Fruit fly (Drosophila melanogaster) whole organism, adult: ENCODE data around the gene ida.

ENCODE experiments used
- CG11617 ChIP-seq: fragments of 200-800 bp; sonication (Bioruptor generic); optimal IDR thresholded peaks from 2 replicates; lab custom pipeline; 2017; ENCODE audit warnings: mild to moderate bottlenecking, missing biosample characterization, missing genetic modification reagents, missing genetic modification characterization
- CG12768 ChIP-seq: fragments of 200-800 bp; sonication (Bioruptor generic); optimal IDR thresholded peaks from 2 replicates; lab custom pipeline; 2017; ENCODE audit warnings: missing biosample characterization, missing genetic modification characterization, mild to moderate bottlenecking, moderate library complexity, missing genetic modification reagents
- CG14711 ChIP-seq: fragments of 200-800 bp; sonication (Bioruptor generic); optimal IDR thresholded peaks from 2 replicates; lab custom pipeline; 2018; ENCODE audit warnings: missing biosample characterization, mild to moderate bottlenecking, missing genetic modification characterization, moderate library complexity
- CG1620 ChIP-seq: fragments of 200-800 bp; sonication (Bioruptor generic); optimal IDR thresholded peaks from 2 replicates; lab custom pipeline; 2016; ENCODE audit warnings: missing biosample characterization, missing genetic modification characterization
- CG33017 ChIP-seq: fragments of 200-800 bp; sonication (Bioruptor generic); optimal IDR thresholded peaks from 2 replicates; lab custom pipeline; 2018; ENCODE audit warnings: missing biosample characterization, mild to moderate bottlenecking, missing genetic modification characterization, moderate library complexity
- CG5204 ChIP-seq: fragments of 200-800 bp; sonication (Bioruptor generic); optimal IDR thresholded peaks from 2 replicates; lab custom pipeline; 2016; ENCODE audit warnings: missing biosample characterization, missing genetic modification characterization
- CG7045 ChIP-seq: fragments of 200-800 bp; sonication (Bioruptor generic); optimal IDR thresholded peaks from 2 replicates; lab custom pipeline; 2017; ENCODE audit warnings: missing biosample characterization, mild to moderate bottlenecking, missing genetic modification characterization
- CG7101 ChIP-seq: fragments of 200-800 bp; sonication (Bioruptor generic); optimal IDR thresholded peaks from 2 replicates; lab custom pipeline; 2018; ENCODE audit warnings: missing biosample characterization, mild to moderate bottlenecking, missing genetic modification characterization, moderate library complexity
- Clk ChIP-seq: fragments of 200-800 bp; sonication (Bioruptor generic); optimal IDR thresholded peaks from 2 replicates; lab custom pipeline; 2017; ENCODE audit warnings: missing biosample characterization, missing genetic modification characterization
- Crg-1 ChIP-seq: fragments of 200-800 bp; sonication (Bioruptor generic); optimal IDR thresholded peaks from 2 replicates; lab custom pipeline; 2016; ENCODE audit warnings: missing biosample characterization, missing genetic modification characterization
- Hr96 ChIP-seq: fragments of 200-800 bp; sonication (Bioruptor generic); optimal IDR thresholded peaks from 2 replicates; lab custom pipeline; 2016; ENCODE audit warnings: missing biosample characterization, missing genetic modification characterization
- Mnt ChIP-seq: fragments of 200-800 bp; sonication (Bioruptor generic); optimal IDR thresholded peaks from 2 replicates; lab custom pipeline; 2016; ENCODE audit warnings: missing biosample characterization, mild to moderate bottlenecking, missing genetic modification characterization
- bab1 ChIP-seq: fragments of 200-800 bp; sonication (Bioruptor generic); optimal IDR thresholded peaks from 3 replicates; lab custom pipeline; 2019; ENCODE audit warnings: missing biosample characterization, mild to moderate bottlenecking, missing genetic modification characterization, moderate library complexity
- cic ChIP-seq: fragments of 200-800 bp; sonication (Bioruptor generic); optimal IDR thresholded peaks from 2 replicates; lab custom pipeline; 2017; ENCODE audit warnings: missing biosample characterization, mild to moderate bottlenecking, missing genetic modification characterization, moderate library complexity
- cnc ChIP-seq, 2 experiments: fragments of >200 bp; optimal IDR thresholded peaks; 2 replicates each; lab custom pipeline; 2017
- kay ChIP-seq: fragments of 200-800 bp; sonication (Bioruptor generic); peaks from one replicate; lab custom pipeline; 2016; ENCODE audit warnings: missing biosample characterization, missing genetic modification characterization, borderline replicate concordance
- ovo ChIP-seq: fragments of 200-800 bp; sonication (Bioruptor generic); optimal IDR thresholded peaks from 2 replicates; lab custom pipeline; 2016; ENCODE audit warnings: missing biosample characterization, missing genetic modification characterization
- pad ChIP-seq: fragments of 200-800 bp; sonication (Bioruptor generic); optimal IDR thresholded peaks from 3 replicates; lab custom pipeline; 2017; ENCODE audit warnings: missing biosample characterization, missing genetic modification characterization, mild to moderate bottlenecking, moderate library complexity, missing genetic modification reagents
- tj ChIP-seq: fragments of 200-800 bp; sonication (Bioruptor generic); optimal IDR thresholded peaks from 3 replicates; lab custom pipeline; 2017; ENCODE audit warnings: missing biosample characterization, mild to moderate bottlenecking, missing genetic modification characterization, moderate library complexity
- toe ChIP-seq: fragments of 200-800 bp; sonication (Bioruptor generic); optimal IDR thresholded peaks from 2 replicates; lab custom pipeline; 2016; ENCODE audit warnings: missing biosample characterization, missing genetic modification characterization

ida gene

dm6 chr3L:3902491-3903198, 2.5 kb upstream of the ida start, which contains the start of gene Ubi-p63E:
Gene Ubi-p63E (minus strand): TSS chr3L:3903184.
- peak; percentile 86 for TF ChIP-seq toe (GFP tag; lab: Kevin White, UChicago)
- peak; percentile 57 for TF ChIP-seq CG14711
- TF ChIP-seq CG7045: peak; percentile 82
- peak; percentile 51 for TF ChIP-seq Hr96 (GFP tag; lab: Kevin White, UChicago)
- peak; percentile 32 for TF ChIP-seq pad (GFP tag; lab: Kevin White, UChicago)
- TF ChIP-seq CG11617 (GFP tag; lab: Kevin White, UChicago): peak; percentile 63
- peak; percentile 80 for TF ChIP-seq kay (GFP tag; lab: Kevin White, UChicago)
- peak; percentile 46 for TF ChIP-seq Crg-1 (GFP tag; lab: Kevin White, UChicago)
- peak; percentile 54 for TF ChIP-seq CG1620
- TF ChIP-seq CG33017: peak; percentile 50
- peak; percentile 45 for TF ChIP-seq CG12768 (GFP tag; lab: Kevin White, UChicago)
- peak; percentile 51 for TF ChIP-seq cic (GFP tag; lab: Kevin White, UChicago)
- TF ChIP-seq CG5204 (GFP tag; lab: Kevin White, UChicago): peak; percentile 78
- TF ChIP-seq tj (GFP tag; lab: Kevin White, UChicago): no peak
- TF ChIP-seq Mnt (GFP tag; lab: Kevin White, UChicago): peak; percentile 83
- no peak for TF ChIP-seq cnc (optimal IDR thresholded peaks at IDR 0.05; lab: Kevin White, UChicago)
- TF ChIP-seq bab1: peak; percentile 55
- TF ChIP-seq CG7101: peak; percentile 56
- TF ChIP-seq ovo (GFP tag; lab: Kevin White, UChicago): peak; percentile 68
- TF ChIP-seq Clk: peak; percentile 47

- TF ChIP-seq CG7045 (no peak), CG5204 (GFP tag; lab: Kevin White, UChicago) (no peak), CG33017 (no peak), kay (GFP tag; lab: Kevin White, UChicago) (no peak), cic (GFP tag; lab: Kevin White, UChicago) (peak; percentile 12), Mnt (GFP tag; lab: Kevin White, UChicago) (no peak), cnc (optimal IDR thresholded peaks at IDR 0.05; lab: Kevin White, UChicago) (no peak), CG14711 (no peak), Clk (no peak), Hr96 (GFP tag; lab: Kevin White, UChicago) (no peak), CG7101 (no peak), bab1 (peak; percentile 8)
Measured at dm6 chr3L:3903301-3903700, 1.8 kb upstream of the ida start, which contains the start of gene Sc2. Gene Sc2 (plus strand): TSS chr3L:3903492.

- peak; percentile 1 for TF ChIP-seq CG12768 (GFP tag; lab: Kevin White, UChicago)
- peak; percentile 62 for TF ChIP-seq Mnt (GFP tag; lab: Kevin White, UChicago)
- no peak for TF ChIP-seq toe (GFP tag; lab: Kevin White, UChicago)
- peak; percentile 16 for TF ChIP-seq bab1
- no peak for TF ChIP-seq cic (GFP tag; lab: Kevin White, UChicago)
- peak; percentile 1 for TF ChIP-seq tj (GFP tag; lab: Kevin White, UChicago)
- no peak for TF ChIP-seq CG7101
- TF ChIP-seq kay (GFP tag; lab: Kevin White, UChicago): no peak
Measured at dm6 chr3L:3908838-3909810, 4.0 kb downstream of the ida start.

- TF ChIP-seq CG5204 (GFP tag; lab: Kevin White, UChicago) (no peak), Clk (no peak), CG12768 (GFP tag; lab: Kevin White, UChicago) (no peak), Hr96 (GFP tag; lab: Kevin White, UChicago) (no peak), CG33017 (no peak), CG7101 (no peak), cnc (optimal IDR thresholded peaks at IDR 0.05; lab: Kevin White, UChicago) (no peak), cic (GFP tag; lab: Kevin White, UChicago) (no peak)
Measured at dm6 chr3L:3909831-3910230, 4.7 kb downstream of the ida start, which contains the start of gene mge. Gene mge (minus strand): TSS chr3L:3909931.

dm6 chr3L:3912134-3912533, 7.0 kb downstream of the ida start:
- TF ChIP-seq ovo (GFP tag; lab: Kevin White, UChicago): no peak
- peak; percentile 48 for TF ChIP-seq tj (GFP tag; lab: Kevin White, UChicago)
- TF ChIP-seq CG1620: no peak

dm6 chr3L:3923631-3924274, 18.6 kb downstream of the ida start:
- TF ChIP-seq bab1 (no peak), Mnt (GFP tag; lab: Kevin White, UChicago) (no peak), cic (GFP tag; lab: Kevin White, UChicago) (peak; percentile 59), CG1620 (no peak), CG7045 (no peak), Hr96 (GFP tag; lab: Kevin White, UChicago) (no peak), tj (GFP tag; lab: Kevin White, UChicago) (peak; percentile 3), CG5204 (GFP tag; lab: Kevin White, UChicago) (no peak), cnc (optimal IDR thresholded peaks at IDR 0.05; lab: Kevin White, UChicago) (no peak), CG11617 (GFP tag; lab: Kevin White, UChicago) (no peak), CG12768 (GFP tag; lab: Kevin White, UChicago) (peak; percentile 46), kay (GFP tag; lab: Kevin White, UChicago) (peak; percentile 34), Clk (no peak)
